Worm (Caenorhabditis elegans) whole organism, mixed stage, embryonic: ENCODE measurements around the gene cgp-1.

Experiments used
- bed-3 ChIP-seq: fragments of 200-800 bp; sonication (Bioruptor generic); optimal IDR thresholded peaks from 3 replicates; lab custom pipeline; 2018; ENCODE audit warnings: mild to moderate bottlenecking, missing genetic modification characterization, moderate library complexity, missing compliant biosample characterization
- elt-3 ChIP-seq: fragments of 150-350 bp; optimal IDR thresholded peaks from 2 replicates; lab custom pipeline; 2014; ENCODE audit warnings: missing biosample characterization, missing genetic modification characterization
- lin-32 ChIP-seq: fragments of 200-800 bp; sonication (Bioruptor generic); optimal IDR thresholded peaks from 2 replicates; lab custom pipeline; 2018; ENCODE audit warnings: mild to moderate bottlenecking, missing genetic modification characterization, missing compliant biosample characterization
- lsy-2 ChIP-seq: fragments of 150-350 bp; optimal IDR thresholded peaks from 2 replicates; lab custom pipeline; 2014; ENCODE audit warnings: missing biosample characterization, missing genetic modification characterization
- mep-1 ChIP-seq: fragments of 150-350 bp; optimal IDR thresholded peaks from 2 replicates; lab custom pipeline; 2017; ENCODE audit warnings: missing biosample characterization, missing genetic modification reagents, missing genetic modification characterization, inconsistent platforms
- nhr-76 ChIP-seq: sonication (generic microtip); optimal IDR thresholded peaks from 2 replicates; lab custom pipeline; 2017; ENCODE audit warnings: missing biosample characterization, missing genetic modification characterization
- pha-4 ChIP-seq: fragments of 150-350 bp; optimal IDR thresholded peaks from 2 replicates; lab custom pipeline; 2018; ENCODE audit warnings: missing biosample characterization, missing genetic modification reagents, missing genetic modification characterization
- snpc-4 ChIP-seq: fragments of 150-350 bp; optimal IDR thresholded peaks from 2 replicates; lab custom pipeline; 2014; ENCODE audit warnings: missing biosample characterization, missing genetic modification characterization
- unc-62 ChIP-seq: fragments of 150-350 bp; optimal IDR thresholded peaks from 2 replicates; lab custom pipeline; 2014; ENCODE audit warnings: missing biosample characterization, missing genetic modification reagents, missing genetic modification characterization

ce11 chrV:103977-104376 is 18.6 kb downstream of the cgp-1 start, which contains the start of gene rps-27:
- TF ChIP-seq lsy-2 (tag; lab: Kevin White, UChicago): no peak
- no peak for TF ChIP-seq mep-1 (tag; lab: Kevin White, UChicago)
- no peak for TF ChIP-seq nhr-76 (tag; lab: Kevin White, UChicago)
- TF ChIP-seq elt-3 (tag; lab: Kevin White, UChicago): no peak
- no peak for TF ChIP-seq pha-4 (tag; lab: Kevin White, UChicago)
- no peak for TF ChIP-seq lin-32 (GFP tag; lab: Kevin White, UChicago)
- TF ChIP-seq snpc-4 (tag; lab: Kevin White, UChicago): no peak
- TF ChIP-seq unc-62 (GFP tag; lab: Kevin White, UChicago): no peak
- TF ChIP-seq bed-3 (GFP tag; lab: Kevin White, UChicago): no peak
